Worm (Caenorhabditis elegans): Measurements from ENCODE around the gene grsp-4.

DNA sequence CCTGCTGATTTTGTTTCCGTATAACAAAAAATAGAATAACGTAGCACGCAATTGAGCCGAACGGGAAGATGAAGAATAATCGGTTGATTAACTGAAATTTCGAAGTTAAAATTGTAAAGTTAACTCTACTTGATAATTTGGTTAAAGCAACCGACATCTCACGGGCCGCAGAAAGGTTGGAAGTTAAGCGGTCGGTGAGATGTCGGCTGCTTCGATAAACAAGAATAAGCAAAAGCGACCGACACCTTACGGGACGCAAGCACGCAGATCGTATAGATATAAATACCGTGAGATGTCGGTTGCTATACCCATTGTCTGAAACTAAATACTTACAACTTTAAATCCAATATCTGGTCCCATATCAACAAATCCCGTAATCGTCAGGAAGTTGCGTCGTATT is 29.6 kb upstream of the grsp-4 start:
- TF ChIP-seq snpc-4 (tag; optimal IDR thresholded peaks at IDR 0.05), result no peak
- TF ChIP-seq nhr-28 (tag; optimal IDR thresholded peaks at IDR 0.05), result no peak
- no peak for TF ChIP-seq pha-4 (tag; optimal IDR thresholded peaks at IDR 0.05)
- TF ChIP-seq bed-3 (GFP tag; optimal IDR thresholded peaks at IDR 0.05), result no peak

Measured in whole organism, mixed stage, embryonic.